Fruit fly (Drosophila melanogaster) S2 (cell line): ENCODE results near the gene Ing3.
A peak's percentile ranks its signal among the peaks of the same experiment; 100 is the strongest.

Source experiments
- CG8478 ChIP-seq: fragments of >200 bp; optimal IDR thresholded peaks from 2 replicates; lab custom pipeline; 2018
- CTCF ChIP-seq, 2 experiments: fragments of >200 bp; optimal IDR thresholded peaks; 2 replicates each; lab custom pipeline; 2018

- no peak for TF ChIP-seq CG8478
- TF ChIP-seq CTCF (optimal IDR thresholded peaks at IDR 0.05; lab: Kevin White, UChicago), result peak; percentile 88 to 89
Observed at dm6 chrX:18621649-18622346, 31.1 kb downstream of the Ing3 start.
